Worm (Caenorhabditis elegans) whole organism, L3 larva: ENCODE data around the gene str-188.

Experiments
- ama-1 ChIP-seq: fragments of 150-350 bp; optimal IDR thresholded peaks from 2 replicates; lab custom pipeline; 2018
- fkh-10 ChIP-seq: sonication (generic microtip); optimal IDR thresholded peaks from 2 replicates; lab custom pipeline; 2017; ENCODE audit warnings: missing biosample characterization, missing genetic modification reagents, missing genetic modification characterization
- fos-1 ChIP-seq: fragments of 150-350 bp; optimal IDR thresholded peaks from 2 replicates; lab custom pipeline; 2014; ENCODE audit warnings: missing biosample characterization, missing genetic modification characterization
- zag-1 ChIP-seq: fragments of 150-350 bp; optimal IDR thresholded peaks from 2 replicates; lab custom pipeline; 2014; ENCODE audit warnings: missing biosample characterization, missing genetic modification characterization

ce11 chrV:9737287-9737686 is 20.8 kb downstream of the str-188 start, which contains the start of gene aqp-4:
- TF ChIP-seq ama-1, result no peak
- TF ChIP-seq fkh-10 (GFP tag; lab: Kevin White, UChicago), result no peak
- no peak for TF ChIP-seq fos-1 (tag; lab: Kevin White, UChicago)
- TF ChIP-seq zag-1, result no peak
